Worm (Caenorhabditis elegans) whole organism, L1 larva: ENCODE data around the gene M176.4.

Experiments
- alr-1 ChIP-seq: fragments of 200-800 bp; sonication (Bioruptor generic); optimal IDR thresholded peaks from 2 replicates; lab custom pipeline; 2018; ENCODE audit warnings: borderline replicate concordance, mild to moderate bottlenecking, missing genetic modification characterization, missing compliant biosample characterization
- ama-1 ChIP-seq: fragments of 150-350 bp; optimal IDR thresholded peaks from 2 replicates; lab custom pipeline; 2014
- egl-27 ChIP-seq, 2 experiments: fragments of 150-350 bp in 1 of 2; sonication (generic microtip); optimal IDR thresholded peaks; 3 replicates each; lab custom pipeline; 2017 to 2018; ENCODE audit warnings: missing biosample characterization in 2 of 2, missing genetic modification characterization in 2 of 2, missing genetic modification reagents in 2 of 2
- ets-5 ChIP-seq: fragments of 200-800 bp; sonication (Bioruptor generic); IDR thresholded peaks from 2 replicates; pipeline ENCODE4 v1.3.6; 2022; ENCODE audit warnings: missing genetic modification characterization, missing compliant biosample characterization
- isw-1 ChIP-seq: fragments of 200-800 bp; sonication (Bioruptor generic); IDR thresholded peaks from 2 replicates; pipeline ENCODE4 v1.3.6; 2022; ENCODE audit warnings: missing genetic modification characterization, missing compliant biosample characterization
- lin-15B ChIP-seq: fragments of 150-350 bp; sonication (generic microtip); optimal IDR thresholded peaks from 3 replicates; lab custom pipeline; 2014; ENCODE audit warnings: missing biosample characterization, missing genetic modification characterization
- mdl-1 ChIP-seq, 2 experiments: fragments of 150-350 bp; optimal IDR thresholded peaks; 2 replicates each; lab custom pipeline; 2014 to 2017; ENCODE audit warnings: missing biosample characterization in 2 of 2, missing genetic modification characterization in 2 of 2, inconsistent platforms in 1 of 2
- nhr-12 ChIP-seq: sonication (generic microtip); optimal IDR thresholded peaks from 2 replicates; lab custom pipeline; 2017; ENCODE audit warnings: missing biosample characterization, missing genetic modification characterization
- pqm-1 ChIP-seq: sonication (generic microtip); optimal IDR thresholded peaks from 3 replicates; lab custom pipeline; 2017; ENCODE audit warnings: missing biosample characterization, missing genetic modification characterization
- snu-23 ChIP-seq: sonication (generic microtip); optimal IDR thresholded peaks from 2 replicates; lab custom pipeline; 2016; ENCODE audit warnings: missing genetic modification characterization, missing compliant biosample characterization
- unc-30 ChIP-seq: sonication (generic microtip); optimal IDR thresholded peaks from 2 replicates; lab custom pipeline; 2017; ENCODE audit warnings: missing biosample characterization, missing genetic modification characterization
- unc-62 ChIP-seq: fragments of 150-350 bp; optimal IDR thresholded peaks from 2 replicates; lab custom pipeline; 2014; ENCODE audit warnings: missing biosample characterization, missing genetic modification reagents, missing genetic modification characterization
- ztf-11 ChIP-seq, 2 experiments: sonication (generic microtip); optimal IDR thresholded peaks; 2 replicates each; lab custom pipeline; 2016 to 2017; ENCODE audit warnings: missing genetic modification characterization in 2 of 2, missing biosample characterization in 1 of 2, missing compliant biosample characterization in 1 of 2

DNA sequence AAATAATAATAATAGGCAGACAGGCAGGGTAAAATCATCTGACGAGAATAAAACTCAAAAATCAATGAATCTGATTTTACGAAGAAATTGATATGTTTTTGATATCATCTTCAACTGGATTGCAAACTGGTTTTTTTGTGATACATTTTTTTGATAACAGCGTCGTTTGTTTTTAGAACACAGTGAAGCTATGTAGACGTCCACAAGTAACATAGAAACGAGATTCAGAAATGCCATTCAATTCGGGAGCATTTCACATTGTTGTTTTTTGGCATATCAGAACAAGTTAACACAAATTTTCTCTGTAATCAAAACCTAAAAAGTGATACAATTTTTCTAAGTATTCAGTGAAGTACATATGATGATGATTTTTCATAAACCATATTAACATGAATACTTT, 20.1 kb downstream of the M176.4 start, which contains the start of gene chil-13:
- TF ChIP-seq mdl-1 (tag; optimal IDR thresholded peaks at IDR 0.05; lab: Kevin White, UChicago) (no peak), ama-1 (lab: Kevin White, UChicago) (no peak), nhr-12 (tag; lab: Kevin White, UChicago) (no peak), snu-23 (GFP tag; lab: Kevin White, UChicago) (no peak), ztf-11 (tag; optimal IDR thresholded peaks at IDR 0.05; lab: Kevin White, UChicago) (no peak), isw-1 (GFP tag; lab: Robert Waterston, UW) (no peak), alr-1 (tag; lab: Kevin White, UChicago) (no peak), unc-62 (GFP tag; lab: Kevin White, UChicago) (no peak), unc-30 (tag; lab: Kevin White, UChicago) (no peak), egl-27 (tag; optimal IDR thresholded peaks at IDR 0.05; lab: Kevin White, UChicago) (no peak), pqm-1 (tag; lab: Kevin White, UChicago) (no peak), ets-5 (GFP tag; lab: Robert Waterston, UW) (no peak), lin-15B (tag; lab: Kevin White, UChicago) (no peak)
